Fruit fly (Drosophila melanogaster): ENCODE measurements around the gene CG2972.

Gene CG2972

dm6 chrX:10082950-10083253, at the start of gene CG2972:
Gene CG2972, plus strand, starts transcription at chrX:10083154.
- TF ChIP-seq lola (GFP tag; optimal IDR thresholded peaks at IDR 0.05), result no peak
- TF ChIP-seq Hnf4 (GFP tag; optimal IDR thresholded peaks at IDR 0.05), result no peak
- TF ChIP-seq sv (GFP tag; optimal IDR thresholded peaks at IDR 0.05), result no peak
- TF ChIP-seq fru (GFP tag; optimal IDR thresholded peaks at IDR 0.05), result no peak
- no peak for TF ChIP-seq foxo (GFP tag; optimal IDR thresholded peaks at IDR 0.05)

- TF ChIP-seq lola (GFP tag; optimal IDR thresholded peaks at IDR 0.05), result no peak
- TF ChIP-seq rgr (GFP tag; optimal IDR thresholded peaks at IDR 0.05), result no peak
- no peak for TF ChIP-seq br (GFP tag; optimal IDR thresholded peaks at IDR 0.05)
- TF ChIP-seq OdsH (GFP tag; optimal IDR thresholded peaks at IDR 0.05), result no peak
- no peak for TF ChIP-seq usp (GFP tag; optimal IDR thresholded peaks at IDR 0.05)
- no peak for TF ChIP-seq Rel (GFP tag; optimal IDR thresholded peaks at IDR 0.05)
- TF ChIP-seq Rel (tag; optimal IDR thresholded peaks at IDR 0.05), result no peak
Observed at dm6 chrX:10039528-10039927, 43.4 kb upstream of the CG2972 start.

- TF ChIP-seq Abd-B (GFP tag; optimal IDR thresholded peaks at IDR 0.05) (no peak), pan (optimal IDR thresholded peaks at IDR 0.05) (no peak), dsf (GFP tag; optimal IDR thresholded peaks at IDR 0.05; ENCODE audit: borderline replicate concordance) (no peak), fru (GFP tag; optimal IDR thresholded peaks at IDR 0.05) (no peak), dl (GFP tag; optimal IDR thresholded peaks at IDR 0.05; ENCODE audit: insufficient read depth in 1 of 2, partially characterized antibody in 2 of 2) (no peak), N (GFP tag; optimal IDR thresholded peaks at IDR 0.05) (no peak), usp (GFP tag; optimal IDR thresholded peaks at IDR 0.05) (no peak), h (GFP tag; optimal IDR thresholded peaks at IDR 0.05) (no peak), tai (GFP tag; optimal IDR thresholded peaks at IDR 0.05) (no peak)
Observed at dm6 chrX:10043873-10044272, 39.1 kb upstream of the CG2972 start.

- TF ChIP-seq Myc (optimal IDR thresholded peaks at IDR 0.05) (no peak), Rel (GFP tag; optimal IDR thresholded peaks at IDR 0.05) (no peak), Rel (tag; optimal IDR thresholded peaks at IDR 0.05) (no peak), pan (optimal IDR thresholded peaks at IDR 0.05) (no peak), jim (GFP tag; optimal IDR thresholded peaks at IDR 0.05) (no peak), Abd-B (GFP tag; optimal IDR thresholded peaks at IDR 0.05) (no peak), rgr (GFP tag; optimal IDR thresholded peaks at IDR 0.05) (no peak), fru (GFP tag; optimal IDR thresholded peaks at IDR 0.05) (no peak), dmrt93B (GFP tag; optimal IDR thresholded peaks at IDR 0.05) (no peak), CrebA (GFP tag; optimal IDR thresholded peaks at IDR 0.05; ENCODE audit: borderline replicate concordance) (no peak), CG32264 (GFP tag; optimal IDR thresholded peaks at IDR 0.05) (no peak), psq (GFP tag; optimal IDR thresholded peaks at IDR 0.05) (no peak), Vsx2 (GFP tag; optimal IDR thresholded peaks at IDR 0.05; ENCODE audit: partially characterized antibody) (no peak), Dif (GFP tag; optimal IDR thresholded peaks at IDR 0.05; ENCODE audit: partially characterized antibody) (no peak), Jra (GFP tag; optimal IDR thresholded peaks at IDR 0.05) (no peak)
Observed at dm6 chrX:10045763-10046162, 37.2 kb upstream of the CG2972 start.

- TF ChIP-seq sage (GFP tag; optimal IDR thresholded peaks at IDR 0.05) (no peak), brk (GFP tag; optimal IDR thresholded peaks at IDR 0.05) (no peak), Dfd (GFP tag; optimal IDR thresholded peaks at IDR 0.05) (no peak), jim (GFP tag; optimal IDR thresholded peaks at IDR 0.05) (no peak), CrebA (GFP tag; optimal IDR thresholded peaks at IDR 0.05; ENCODE audit: borderline replicate concordance) (no peak), CG32264 (GFP tag; optimal IDR thresholded peaks at IDR 0.05) (no peak), psq (GFP tag; optimal IDR thresholded peaks at IDR 0.05) (no peak), N (GFP tag; optimal IDR thresholded peaks at IDR 0.05) (no peak), usp (GFP tag; optimal IDR thresholded peaks at IDR 0.05) (no peak), Hr83 (GFP tag; optimal IDR thresholded peaks at IDR 0.05; ENCODE audit: poor library complexity, severe bottlenecking) (no peak), rgr (GFP tag; optimal IDR thresholded peaks at IDR 0.05) (no peak), OdsH (GFP tag; optimal IDR thresholded peaks at IDR 0.05) (no peak), Myc (optimal IDR thresholded peaks at IDR 0.05) (no peak), Jra (GFP tag; optimal IDR thresholded peaks at IDR 0.05) (no peak), Dif (GFP tag; optimal IDR thresholded peaks at IDR 0.05; ENCODE audit: partially characterized antibody) (no peak), lola (GFP tag; optimal IDR thresholded peaks at IDR 0.05) (no peak)
Observed at dm6 chrX:10046760-10047159, 36.2 kb upstream of the CG2972 start.

dm6 chrX:10047961-10048360, 35.0 kb upstream of the CG2972 start:
- TF ChIP-seq Dif (GFP tag; optimal IDR thresholded peaks at IDR 0.05; ENCODE audit: partially characterized antibody) (peak; percentile 31), br (GFP tag; optimal IDR thresholded peaks at IDR 0.05) (no peak)
